Fruit fly (Drosophila melanogaster): ENCODE results near the gene Prtl99C.

Prtl99C gene

dm6 chr3R:29835710-29836049 is at the start of gene Prtl99C:
Prtl99C (plus strand) TSS chr3R:29835950.
- TF ChIP-seq h (optimal IDR thresholded peaks at IDR 0.05) (no peak), psq (optimal IDR thresholded peaks at IDR 0.05) (no peak), Sin3A (optimal IDR thresholded peaks at IDR 0.05) (no peak), ttk (optimal IDR thresholded peaks at IDR 0.05) (no peak), insv (optimal IDR thresholded peaks at IDR 0.05) (no peak), Myc (optimal IDR thresholded peaks at IDR 0.05) (no peak)

- TF ChIP-seq Myc (optimal IDR thresholded peaks at IDR 0.05) = no peak
- TF ChIP-seq ttk (optimal IDR thresholded peaks at IDR 0.05) = no peak
- no peak for TF ChIP-seq Sin3A (optimal IDR thresholded peaks at IDR 0.05)
- no peak for TF ChIP-seq insv (optimal IDR thresholded peaks at IDR 0.05)
- TF ChIP-seq psq (optimal IDR thresholded peaks at IDR 0.05) = no peak
- no peak for TF ChIP-seq h (optimal IDR thresholded peaks at IDR 0.05)
These were observed 49.4 kb upstream of the Prtl99C start for dm6 chr3R:29786016-29786996.

- TF ChIP-seq h (optimal IDR thresholded peaks at IDR 0.05) = no peak
These were observed 47.7 kb upstream of the Prtl99C start for dm6 chr3R:29787891-29788549.

- TF ChIP-seq h (optimal IDR thresholded peaks at IDR 0.05) (no peak), insv (optimal IDR thresholded peaks at IDR 0.05) (no peak), Sin3A (optimal IDR thresholded peaks at IDR 0.05) (no peak), Myc (optimal IDR thresholded peaks at IDR 0.05) (no peak), psq (optimal IDR thresholded peaks at IDR 0.05) (no peak), ttk (optimal IDR thresholded peaks at IDR 0.05) (no peak)
These were observed 45.6 kb upstream of the Prtl99C start for dm6 chr3R:29790183-29790582.

- TF ChIP-seq psq (optimal IDR thresholded peaks at IDR 0.05) (no peak), ttk (optimal IDR thresholded peaks at IDR 0.05) (no peak), Sin3A (optimal IDR thresholded peaks at IDR 0.05) (no peak), Myc (optimal IDR thresholded peaks at IDR 0.05) (no peak), insv (optimal IDR thresholded peaks at IDR 0.05) (no peak)
These were observed 41.4 kb upstream of the Prtl99C start, which contains the start of gene sro for dm6 chr3R:29794161-29794882. sro (plus strand) TSS chr3R:29794597.

- TF ChIP-seq h (optimal IDR thresholded peaks at IDR 0.05) (no peak), psq (optimal IDR thresholded peaks at IDR 0.05) (no peak), Sin3A (optimal IDR thresholded peaks at IDR 0.05) (no peak), ttk (optimal IDR thresholded peaks at IDR 0.05) (no peak), Myc (optimal IDR thresholded peaks at IDR 0.05) (no peak), insv (optimal IDR thresholded peaks at IDR 0.05) (no peak)
These were observed 38.6 kb upstream of the Prtl99C start for dm6 chr3R:29797183-29797582.

dm6 chr3R:29798966-29799680 is 36.6 kb upstream of the Prtl99C start, which contains the start of the genes Rnb and Drice:
Rnb (minus strand) TSS chr3R:29799354.
Drice (plus strand) TSS chr3R:29799658.
- TF ChIP-seq h (optimal IDR thresholded peaks at IDR 0.05) (no peak), Sin3A (optimal IDR thresholded peaks at IDR 0.05) (no peak), ttk (optimal IDR thresholded peaks at IDR 0.05) (no peak), insv (optimal IDR thresholded peaks at IDR 0.05) (no peak), Myc (optimal IDR thresholded peaks at IDR 0.05) (no peak), psq (optimal IDR thresholded peaks at IDR 0.05) (no peak)

- TF ChIP-seq psq (optimal IDR thresholded peaks at IDR 0.05) = no peak
- TF ChIP-seq h (optimal IDR thresholded peaks at IDR 0.05) = no peak
- TF ChIP-seq Sin3A (optimal IDR thresholded peaks at IDR 0.05) = no peak
- TF ChIP-seq Myc (optimal IDR thresholded peaks at IDR 0.05) = no peak
- TF ChIP-seq insv (optimal IDR thresholded peaks at IDR 0.05) = no peak
- TF ChIP-seq ttk (optimal IDR thresholded peaks at IDR 0.05) = no peak
These were observed 36.1 kb upstream of the Prtl99C start for dm6 chr3R:29799681-29800028.

dm6 chr3R:29802753-29803313 is 32.9 kb upstream of the Prtl99C start, which contains the start of the genes Etfb and CG7789:
Etfb (minus strand) TSS chr3R:29802945.
CG7789 (plus strand) TSS chr3R:29803196.
- TF ChIP-seq insv (optimal IDR thresholded peaks at IDR 0.05) (no peak), psq (optimal IDR thresholded peaks at IDR 0.05) (no peak), h (optimal IDR thresholded peaks at IDR 0.05) (no peak), Sin3A (optimal IDR thresholded peaks at IDR 0.05) (no peak), Myc (optimal IDR thresholded peaks at IDR 0.05) (no peak), ttk (optimal IDR thresholded peaks at IDR 0.05) (no peak)

dm6 chr3R:29806682-29807393 is 28.9 kb upstream of the Prtl99C start, which contains the start of the genes ca and ncd:
ca (plus strand) TSS chr3R:29806811.
ncd (minus strand) TSS chr3R:29807127.
- TF ChIP-seq Sin3A (optimal IDR thresholded peaks at IDR 0.05) (no peak), Myc (optimal IDR thresholded peaks at IDR 0.05) (no peak), psq (optimal IDR thresholded peaks at IDR 0.05) (no peak), h (optimal IDR thresholded peaks at IDR 0.05) (no peak), insv (optimal IDR thresholded peaks at IDR 0.05) (no peak), ttk (optimal IDR thresholded peaks at IDR 0.05) (no peak)

Data from Kc167 (cell line).